Fruit fly (Drosophila melanogaster) whole organism: ENCODE measurements around the gene Gclc.

ENCODE experiments used
- CG8478 ChIP-seq: fragments of >200 bp; optimal IDR thresholded peaks from 2 replicates; lab custom pipeline; 2018; ENCODE audit warnings: inconsistent platforms
- Dll ChIP-seq: fragments of >200 bp; optimal IDR thresholded peaks from 2 replicates; lab custom pipeline; 2017
- EcR ChIP-seq, 2 experiments: fragments of >200 bp; optimal IDR thresholded peaks; 2 replicates each; lab custom pipeline; 2017; ENCODE audit warnings: missing biosample characterization in 2 of 2, missing genetic modification characterization in 2 of 2, missing genetic modification reagents in 2 of 2
- pan ChIP-seq: fragments of >200 bp; optimal IDR thresholded peaks from 2 replicates; lab custom pipeline; 2017
- psq ChIP-seq: fragments of >200 bp; optimal IDR thresholded peaks from 2 replicates; lab custom pipeline; 2017
- usp ChIP-seq: fragments of >200 bp; optimal IDR thresholded peaks from 2 replicates; lab custom pipeline; 2017; ENCODE audit warnings: missing biosample characterization, missing genetic modification characterization, mixed read lengths

Gclc gene

dm6 chrX:8056597-8057228 lies 59.2 kb downstream of the Gclc start:
- no peak for TF ChIP-seq psq (lab: Kevin White, UChicago)
- TF ChIP-seq Dll (lab: Kevin White, UChicago) = peak; percentile 71
- peak; percentile 54 for TF ChIP-seq CG8478
- TF ChIP-seq usp (GFP tag; lab: Kevin White, UChicago) = no peak
- TF ChIP-seq EcR (GFP tag; optimal IDR thresholded peaks at IDR 0.05; lab: Kevin White, UChicago) = no peak
- TF ChIP-seq pan (lab: Kevin White, UChicago) = no peak

dm6 chrX:8056084-8056483 lies 59.9 kb downstream of the Gclc start:
- TF ChIP-seq Dll (lab: Kevin White, UChicago) (no peak), pan (lab: Kevin White, UChicago) (no peak), EcR (GFP tag; optimal IDR thresholded peaks at IDR 0.05; lab: Kevin White, UChicago) (no peak), CG8478 (no peak), psq (lab: Kevin White, UChicago) (no peak), usp (GFP tag; lab: Kevin White, UChicago) (no peak)
